Worm (Caenorhabditis elegans) whole organism, L1 larva: Measurements from ENCODE around the gene Y75B12B.13.

Experiments
- aha-1 ChIP-seq: fragments of 150-350 bp; optimal IDR thresholded peaks from 2 replicates; lab custom pipeline; 2014; ENCODE audit warnings: missing biosample characterization, missing genetic modification characterization
- hlh-17 ChIP-seq: fragments of 200-800 bp; sonication (Bioruptor generic); optimal IDR thresholded peaks from 2 replicates; lab custom pipeline; 2018; ENCODE audit warnings: missing genetic modification characterization, mild to moderate bottlenecking, missing compliant biosample characterization, moderate library complexity, borderline replicate concordance
- lin-13 ChIP-seq: fragments of 150-350 bp; optimal IDR thresholded peaks from 2 replicates; lab custom pipeline; 2014; ENCODE audit warnings: missing biosample characterization, missing genetic modification reagents, missing genetic modification characterization
- lin-15B ChIP-seq: fragments of 150-350 bp; sonication (generic microtip); optimal IDR thresholded peaks from 3 replicates; lab custom pipeline; 2014; ENCODE audit warnings: missing biosample characterization, missing genetic modification characterization
- lin-39 ChIP-seq: fragments of 150-350 bp; optimal IDR thresholded peaks from 2 replicates; lab custom pipeline; 2014; ENCODE audit warnings: missing biosample characterization, missing genetic modification reagents, missing genetic modification characterization
- mab-9 ChIP-seq: fragments of 200-800 bp; sonication (Bioruptor generic); IDR thresholded peaks from 2 replicates; pipeline ENCODE4 v1.3.6; 2022; ENCODE audit warnings: missing genetic modification reagents, missing genetic modification characterization, missing compliant biosample characterization
- nhr-11 ChIP-seq: fragments of 150-350 bp; optimal IDR thresholded peaks from 2 replicates; lab custom pipeline; 2014; ENCODE audit warnings: missing biosample characterization, missing genetic modification characterization
- nhr-237 ChIP-seq: fragments of 150-350 bp; optimal IDR thresholded peaks from 2 replicates; lab custom pipeline; 2014; ENCODE audit warnings: missing biosample characterization, missing genetic modification characterization
- skn-1 ChIP-seq: fragments of 150-350 bp; optimal IDR thresholded peaks from 2 replicates; lab custom pipeline; 2014; ENCODE audit warnings: missing biosample characterization, missing genetic modification characterization
- unc-30 ChIP-seq: sonication (generic microtip); optimal IDR thresholded peaks from 2 replicates; lab custom pipeline; 2017; ENCODE audit warnings: missing biosample characterization, missing genetic modification characterization
- ztf-4 ChIP-seq: fragments of 150-350 bp; optimal IDR thresholded peaks from 2 replicates; lab custom pipeline; 2014; ENCODE audit warnings: missing biosample characterization, missing genetic modification characterization

- TF ChIP-seq unc-30 (tag; lab: Kevin White, UChicago) (no peak), skn-1 (no peak), aha-1 (tag; lab: Kevin White, UChicago) (no peak), ztf-4 (tag; lab: Kevin White, UChicago) (no peak), nhr-11 (tag; lab: Kevin White, UChicago) (no peak), lin-15B (tag; lab: Kevin White, UChicago) (no peak), nhr-237 (no peak), lin-39 (tag; lab: Kevin White, UChicago) (no peak), hlh-17 (GFP tag; lab: Kevin White, UChicago) (no peak), mab-9 (GFP tag; lab: Robert Waterston, UW) (no peak), lin-13 (GFP tag; lab: Kevin White, UChicago) (no peak)
Observed at ce11 chrV:15223668-15224067, 29.9 kb upstream of the Y75B12B.13 start, which contains the start of gene srw-24.
